Fruit fly (Drosophila melanogaster) whole organism, embryonic: ENCODE results near the gene lilli.

Experiments
- CG12769 ChIP-seq: fragments of 200-800 bp; sonication (Bioruptor generic); optimal IDR thresholded peaks from 2 replicates; lab custom pipeline; 2019; ENCODE audit warnings: missing biosample characterization, mild to moderate bottlenecking, missing genetic modification characterization, moderate library complexity
- CG13296 ChIP-seq: fragments of 200-800 bp; sonication (Bioruptor generic); optimal IDR thresholded peaks from 3 replicates; lab custom pipeline; 2018; ENCODE audit warnings: missing biosample characterization, mild to moderate bottlenecking, missing genetic modification characterization
- CG14441 ChIP-seq: fragments of 200-800 bp; sonication (Bioruptor generic); IDR thresholded peaks from 2 replicates; pipeline ENCODE4 v1.3.6; 2022; ENCODE audit warnings: missing biosample characterization, missing genetic modification characterization
- CG17186 ChIP-seq: fragments of 200-800 bp; sonication (Bioruptor generic); optimal IDR thresholded peaks from 3 replicates; lab custom pipeline; 2017; ENCODE audit warnings: missing biosample characterization, missing genetic modification reagents, missing genetic modification characterization
- CG1832 ChIP-seq: fragments of 200-800 bp; sonication (Bioruptor generic); optimal IDR thresholded peaks from 2 replicates; lab custom pipeline; 2017; ENCODE audit warnings: missing biosample characterization, mild to moderate bottlenecking, missing genetic modification characterization, inconsistent platforms
- CG2129 ChIP-seq: fragments of 200-800 bp; sonication (Bioruptor generic); IDR thresholded peaks from 2 replicates; pipeline ENCODE4 v1.3.6; 2022; ENCODE audit warnings: missing biosample characterization, missing genetic modification characterization; ENCODE audit not compliant: partially characterized antibody
- CG2889 ChIP-seq: fragments of 200-800 bp; sonication (Bioruptor generic); IDR thresholded peaks from 3 replicates; pipeline ENCODE4 v1.3.6; 2022; ENCODE audit warnings: missing biosample characterization, missing genetic modification characterization
- CG3163 ChIP-seq: fragments of 200-800 bp; sonication (Bioruptor generic); optimal IDR thresholded peaks from 3 replicates; lab custom pipeline; 2016; ENCODE audit warnings: missing biosample characterization, missing genetic modification characterization
- CG3407 ChIP-seq: fragments of 200-800 bp; sonication (Bioruptor generic); optimal IDR thresholded peaks from 2 replicates; lab custom pipeline; 2018; ENCODE audit warnings: missing biosample characterization, mild to moderate bottlenecking, missing genetic modification characterization
- CG34224 ChIP-seq: fragments of 200-800 bp; sonication (Bioruptor generic); IDR thresholded peaks from 3 replicates; pipeline ENCODE4 v1.3.6; 2022; ENCODE audit warnings: missing biosample characterization, missing genetic modification characterization; ENCODE audit not compliant: partially characterized antibody
- CG43689 ChIP-seq: fragments of 200-800 bp; sonication (Bioruptor generic); IDR thresholded peaks from 2 replicates; pipeline ENCODE4 v1.3.6; 2022; ENCODE audit warnings: missing biosample characterization, missing genetic modification characterization
- CG7839 ChIP-seq: fragments of 200-800 bp; sonication (Bioruptor generic); optimal IDR thresholded peaks from 3 replicates; lab custom pipeline; 2018; ENCODE audit warnings: missing biosample characterization, mild to moderate bottlenecking, missing genetic modification characterization, moderate library complexity
- CG8089 ChIP-seq: fragments of 200-800 bp; sonication (Bioruptor generic); optimal IDR thresholded peaks from 3 replicates; lab custom pipeline; 2016; ENCODE audit warnings: missing biosample characterization, missing genetic modification characterization
- D19A ChIP-seq: fragments of 200-800 bp; optimal IDR thresholded peaks from 3 replicates; lab custom pipeline; 2019; ENCODE audit warnings: missing biosample characterization, mild to moderate bottlenecking, missing genetic modification characterization, moderate library complexity
- Dad ChIP-seq: fragments of 200-800 bp; sonication (Bioruptor generic); optimal IDR thresholded peaks from 3 replicates; lab custom pipeline; 2016; ENCODE audit warnings: missing biosample characterization, missing genetic modification characterization
- Dip3 ChIP-seq: fragments of 200-800 bp; sonication (Bioruptor generic); optimal IDR thresholded peaks from 3 replicates; lab custom pipeline; 2016; ENCODE audit warnings: missing biosample characterization, missing genetic modification characterization
- Dp ChIP-seq: fragments of 200-800 bp; sonication (Bioruptor generic); optimal IDR thresholded peaks from 2 replicates; lab custom pipeline; 2018; ENCODE audit warnings: missing biosample characterization, mild to moderate bottlenecking, missing genetic modification characterization, moderate library complexity
- Elba2 ChIP-seq: fragments of 200-800 bp; sonication (Bioruptor generic); optimal IDR thresholded peaks from 3 replicates; lab custom pipeline; 2016; ENCODE audit warnings: missing biosample characterization, missing genetic modification characterization
- Fer1 ChIP-seq: fragments of 200-800 bp; sonication (Bioruptor generic); optimal IDR thresholded peaks from 2 replicates; lab custom pipeline; 2017; ENCODE audit warnings: missing biosample characterization, mild to moderate bottlenecking, missing genetic modification characterization
- Fer2 ChIP-seq: fragments of 200-800 bp; sonication (Bioruptor generic); optimal IDR thresholded peaks from 2 replicates; lab custom pipeline; 2018; ENCODE audit warnings: missing biosample characterization, mild to moderate bottlenecking, missing genetic modification characterization, moderate library complexity
- HHEX ChIP-seq: fragments of 200-800 bp; sonication (Bioruptor generic); optimal IDR thresholded peaks from 3 replicates; lab custom pipeline; 2017; ENCODE audit warnings: missing biosample characterization, mild to moderate bottlenecking, missing genetic modification characterization, missing genetic modification reagents
- Kr ChIP-seq: fragments of 200-800 bp; sonication (Bioruptor generic); optimal IDR thresholded peaks from 2 replicates; lab custom pipeline; 2017; ENCODE audit warnings: missing biosample characterization, mild to moderate bottlenecking, missing genetic modification characterization
- MTF-1 ChIP-seq: fragments of 200-800 bp; sonication (Bioruptor generic); optimal IDR thresholded peaks from 2 replicates; lab custom pipeline; 2018; ENCODE audit warnings: missing biosample characterization, mild to moderate bottlenecking, missing genetic modification characterization, borderline replicate concordance
- NC2α ChIP-seq: fragments of 200-800 bp; sonication (Bioruptor generic); optimal IDR thresholded peaks from 2 replicates; lab custom pipeline; 2016; ENCODE audit warnings: missing biosample characterization, missing genetic modification characterization
- Ravus ChIP-seq: fragments of 200-800 bp; sonication (Bioruptor generic); IDR thresholded peaks from 2 replicates; pipeline ENCODE4 v1.3.6; 2022; ENCODE audit warnings: missing biosample characterization, missing genetic modification characterization
- Six4 ChIP-seq: fragments of 200-800 bp; sonication (Bioruptor generic); optimal IDR thresholded peaks from 2 replicates; lab custom pipeline; 2016; ENCODE audit warnings: missing biosample characterization, missing genetic modification characterization
- Sox102F ChIP-seq: fragments of 200-800 bp; sonication (Bioruptor generic); optimal IDR thresholded peaks from 2 replicates; lab custom pipeline; 2018; ENCODE audit warnings: missing biosample characterization, mild to moderate bottlenecking, missing genetic modification characterization, moderate library complexity
- TFAM ChIP-seq: fragments of 200-800 bp; sonication (Bioruptor generic); optimal IDR thresholded peaks from 2 replicates; lab custom pipeline; 2017; ENCODE audit warnings: missing biosample characterization, missing genetic modification characterization, inconsistent platforms
- Tbp ChIP-seq: fragments of >200 bp; optimal IDR thresholded peaks from 2 replicates; lab custom pipeline; 2018; ENCODE audit warnings: missing biosample characterization, missing genetic modification characterization
- ac ChIP-seq: fragments of 200-800 bp; sonication (Bioruptor generic); optimal IDR thresholded peaks from 3 replicates; lab custom pipeline; 2017; ENCODE audit warnings: missing biosample characterization, mild to moderate bottlenecking, missing genetic modification characterization
- bcd ChIP-seq: fragments of 200-800 bp; sonication (Bioruptor generic); optimal IDR thresholded peaks from 2 replicates; lab custom pipeline; 2017; ENCODE audit warnings: missing biosample characterization, mild to moderate bottlenecking, missing genetic modification characterization
- br ChIP-seq: fragments of >200 bp; optimal IDR thresholded peaks from 2 replicates; lab custom pipeline; 2017
- btn ChIP-seq: fragments of 200-800 bp; sonication (Bioruptor generic); optimal IDR thresholded peaks from 2 replicates; lab custom pipeline; 2016; ENCODE audit warnings: missing biosample characterization, missing genetic modification characterization
- dan ChIP-seq: fragments of 200-800 bp; sonication (Bioruptor generic); IDR thresholded peaks from 2 replicates; pipeline ENCODE4 v1.3.6; 2022; ENCODE audit warnings: missing biosample characterization, missing genetic modification characterization
- esg ChIP-seq: fragments of 200-800 bp; sonication (Bioruptor generic); conservative IDR thresholded peaks from 2 replicates; pipeline ENCODE4 v1.3.6; 2022; ENCODE audit warnings: missing biosample characterization, missing genetic modification characterization
- fd64A ChIP-seq: fragments of 200-800 bp; sonication (Bioruptor generic); optimal IDR thresholded peaks from 3 replicates; lab custom pipeline; 2018; ENCODE audit warnings: missing biosample characterization, mild to moderate bottlenecking, missing genetic modification characterization
- grn ChIP-seq: fragments of 200-800 bp; sonication (Bioruptor generic); optimal IDR thresholded peaks from 3 replicates; lab custom pipeline; 2017; ENCODE audit warnings: missing biosample characterization, missing genetic modification characterization
- kay ChIP-seq: fragments of 200-800 bp; sonication (Bioruptor generic); optimal IDR thresholded peaks from 2 replicates; lab custom pipeline; 2016; ENCODE audit warnings: missing biosample characterization, missing genetic modification characterization
- lilli ChIP-seq: fragments of 200-800 bp; sonication (Bioruptor generic); optimal IDR thresholded peaks from 3 replicates; lab custom pipeline; 2016; ENCODE audit warnings: missing biosample characterization, missing genetic modification characterization
- mld ChIP-seq: fragments of 200-800 bp; sonication (Bioruptor generic); IDR thresholded peaks from 3 replicates; pipeline ENCODE4 v1.3.6; 2022; ENCODE audit warnings: missing biosample characterization, missing genetic modification characterization; ENCODE audit not compliant: partially characterized antibody
- nerfin-1 ChIP-seq: fragments of 200-800 bp; sonication (Bioruptor generic); optimal IDR thresholded peaks from 3 replicates; lab custom pipeline; 2019; ENCODE audit warnings: missing biosample characterization, mild to moderate bottlenecking, missing genetic modification characterization, moderate library complexity
- nmo ChIP-seq: fragments of 200-800 bp; sonication (Bioruptor generic); optimal IDR thresholded peaks from 2 replicates; lab custom pipeline; 2018; ENCODE audit warnings: missing biosample characterization, mild to moderate bottlenecking, missing genetic modification characterization, moderate library complexity
- onecut ChIP-seq: fragments of 200-800 bp; sonication (Bioruptor generic); IDR thresholded peaks from 2 replicates; pipeline ENCODE4 v1.3.6; 2022; ENCODE audit warnings: missing biosample characterization, missing genetic modification characterization
- pum ChIP-seq: fragments of 200-800 bp; sonication (Bioruptor generic); optimal IDR thresholded peaks from 2 replicates; lab custom pipeline; 2016; ENCODE audit warnings: missing biosample characterization, missing genetic modification characterization
- sc ChIP-seq, 3 experiments: fragments of >200 bp in 2 of 3; fragments of 200-800 bp in 1 of 3; sonication (Bioruptor generic) in 1 of 3; optimal IDR thresholded peaks; 2 replicates in 2 of 3; 3 replicates in 1 of 3; lab custom pipeline; 2017; ENCODE audit warnings: mild to moderate bottlenecking in 1 of 3, missing biosample characterization in 1 of 3, missing genetic modification characterization in 1 of 3, missing genetic modification reagents in 1 of 3
- sens-2 ChIP-seq: fragments of 200-800 bp; sonication (Bioruptor generic); IDR thresholded peaks from 2 replicates; pipeline ENCODE4 v1.3.6; 2022; ENCODE audit warnings: missing biosample characterization, missing genetic modification characterization
- tgo ChIP-seq: fragments of 200-800 bp; sonication (Bioruptor generic); IDR thresholded peaks from 3 replicates; pipeline ENCODE4 v1.3.6; 2022; ENCODE audit warnings: missing biosample characterization, missing genetic modification characterization
- tin ChIP-seq: fragments of 200-800 bp; sonication (Bioruptor generic); optimal IDR thresholded peaks from 3 replicates; lab custom pipeline; 2016; ENCODE audit warnings: missing biosample characterization, missing genetic modification characterization
- trem ChIP-seq: fragments of 200-800 bp; optimal IDR thresholded peaks from 3 replicates; lab custom pipeline; 2019; ENCODE audit warnings: missing biosample characterization, mild to moderate bottlenecking, missing genetic modification characterization, moderate library complexity
- vfl ChIP-seq: fragments of 200-800 bp; sonication (Bioruptor generic); optimal IDR thresholded peaks from 2 replicates; lab custom pipeline; 2016; ENCODE audit warnings: missing biosample characterization, missing genetic modification characterization

Gene lilli

DNA sequence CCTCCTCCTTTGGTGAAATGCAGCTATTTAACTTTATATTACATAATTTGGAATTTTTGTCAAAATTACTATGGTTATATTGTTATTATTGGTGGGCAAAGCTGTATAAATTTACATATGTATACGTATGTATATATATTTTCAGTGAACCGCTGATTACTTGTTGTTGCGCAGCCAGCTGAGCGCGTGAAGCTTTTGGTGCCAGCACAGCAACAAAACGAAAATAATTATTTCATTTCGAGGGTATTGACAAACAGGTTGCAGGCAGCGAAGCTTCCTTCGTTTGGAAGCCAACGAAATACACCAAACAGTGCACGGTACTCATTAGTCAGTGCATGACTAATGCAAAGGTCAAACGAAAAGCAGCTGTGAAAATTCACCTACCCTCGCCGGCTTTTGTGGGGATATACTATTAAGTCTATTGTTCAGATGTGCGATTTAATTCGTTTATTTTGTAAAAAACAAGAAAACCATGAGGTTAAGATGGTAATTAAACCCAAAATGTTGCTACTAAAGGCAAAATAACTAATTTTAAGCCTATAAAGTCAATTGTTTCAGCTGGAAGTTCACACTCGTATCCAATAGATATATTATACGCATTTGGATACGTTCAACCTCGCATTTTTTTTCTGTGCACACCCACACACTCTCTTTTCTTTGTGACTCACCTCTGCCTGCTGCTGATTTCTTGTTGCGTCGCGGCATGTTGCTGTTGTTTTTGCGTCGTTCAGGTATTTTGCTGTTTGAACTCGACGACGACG, 12.6 kb upstream of the lilli start (continued):
- TF ChIP-seq kay (GFP tag; lab: Kevin White, UChicago): peak; percentile 78
- TF ChIP-seq btn (GFP tag; lab: Kevin White, UChicago): no peak
- TF ChIP-seq CG7839 (tag; lab: Kevin White, UChicago): peak; percentile 29
- TF ChIP-seq br: no peak
- TF ChIP-seq vfl: no peak
- no peak for TF ChIP-seq esg (GFP tag; lab: Robert Waterston, UW)
- TF ChIP-seq HHEX (GFP tag; lab: Kevin White, UChicago): no peak
- TF ChIP-seq Ravus (GFP tag; lab: Robert Waterston, UW): no peak
- no peak for TF ChIP-seq tgo
- no peak for TF ChIP-seq bcd (GFP tag; lab: Kevin White, UChicago)
- TF ChIP-seq mld (GFP tag; lab: Robert Waterston, UW): no peak
- no peak for TF ChIP-seq Dad (GFP tag; lab: Kevin White, UChicago)
- TF ChIP-seq nerfin-1 (tag; lab: Kevin White, UChicago): no peak
- TF ChIP-seq Fer2: no peak
- no peak for TF ChIP-seq CG3163 (GFP tag; lab: Kevin White, UChicago)
- no peak for TF ChIP-seq CG34224 (GFP tag; lab: Robert Waterston, UW)
- no peak for TF ChIP-seq sens-2
- no peak for TF ChIP-seq fd64A
- no peak for TF ChIP-seq Dip3 (GFP tag; lab: Kevin White, UChicago)
- TF ChIP-seq D19A (tag; lab: Kevin White, UChicago): peak; percentile 1
- no peak for TF ChIP-seq onecut
- peak; percentile 33 for TF ChIP-seq CG8089
- TF ChIP-seq CG17186: no peak
- TF ChIP-seq NC2α: no peak
- TF ChIP-seq Tbp (GFP tag; lab: Kevin White, UChicago): no peak
- TF ChIP-seq CG43689 (GFP tag; lab: Robert Waterston, UW): no peak
- TF ChIP-seq lilli: peak; percentile 67
- TF ChIP-seq Kr (GFP tag; lab: Kevin White, UChicago): no peak
- peak; percentile 38 for TF ChIP-seq Sox102F
- TF ChIP-seq trem (tag; lab: Kevin White, UChicago): no peak
- TF ChIP-seq Six4 (GFP tag; lab: Kevin White, UChicago): peak; percentile 5
- no peak for TF ChIP-seq ac (GFP tag; lab: Kevin White, UChicago)
- TF ChIP-seq CG1832: no peak
- TF ChIP-seq tin (GFP tag; lab: Kevin White, UChicago): peak; percentile 39
- TF ChIP-seq MTF-1: no peak
- no peak for TF ChIP-seq CG14441 (GFP tag; lab: Robert Waterston, UW)
- TF ChIP-seq TFAM (GFP tag; lab: Kevin White, UChicago): no peak
- no peak for TF ChIP-seq sc (optimal IDR thresholded peaks at IDR 0.05; lab: Kevin White, UChicago)
- TF ChIP-seq sc (GFP tag; optimal IDR thresholded peaks at IDR 0.05; lab: Kevin White, UChicago): no peak
- TF ChIP-seq Dp (GFP tag; lab: Kevin White, UChicago): no peak
- TF ChIP-seq CG2129 (GFP tag; lab: Robert Waterston, UW): no peak
- TF ChIP-seq nmo (GFP tag; lab: Kevin White, UChicago): peak; percentile 7
- TF ChIP-seq CG13296 (GFP tag; lab: Kevin White, UChicago): no peak
- no peak for TF ChIP-seq CG3407 (GFP tag; lab: Kevin White, UChicago)
- no peak for TF ChIP-seq grn (GFP tag; lab: Kevin White, UChicago)
- TF ChIP-seq Fer1 (GFP tag; lab: Kevin White, UChicago): no peak
- TF ChIP-seq Elba2 (GFP tag; lab: Kevin White, UChicago): no peak
- TF ChIP-seq CG2889 (GFP tag; lab: Robert Waterston, UW): no peak
- TF ChIP-seq pum: peak; percentile 12
- TF ChIP-seq CG12769 (tag; lab: Kevin White, UChicago): no peak
- TF ChIP-seq dan (GFP tag; lab: Robert Waterston, UW): no peak
